Worm (Caenorhabditis elegans) whole organism, L3 larva: Measurements from ENCODE around the gene F35F10.14.

Source experiments
- R02D3.7 ChIP-seq: fragments of 150-350 bp; optimal IDR thresholded peaks from 2 replicates; lab custom pipeline; 2014; ENCODE audit warnings: missing biosample characterization, missing genetic modification characterization
- ZK546.5 ChIP-seq: sonication (generic microtip); optimal IDR thresholded peaks from 2 replicates; lab custom pipeline; 2017; ENCODE audit warnings: missing biosample characterization, missing genetic modification characterization
- aly-2 ChIP-seq: fragments of 150-350 bp; optimal IDR thresholded peaks from 2 replicates; lab custom pipeline; 2014; ENCODE audit warnings: missing biosample characterization, missing genetic modification characterization
- ama-1 ChIP-seq: fragments of 150-350 bp; optimal IDR thresholded peaks from 2 replicates; lab custom pipeline; 2018
- ceh-16 ChIP-seq: sonication (generic microtip); optimal IDR thresholded peaks from 2 replicates; lab custom pipeline; 2017; ENCODE audit warnings: missing biosample characterization, missing genetic modification characterization
- ceh-28 ChIP-seq: fragments of 150-350 bp; optimal IDR thresholded peaks from 2 replicates; lab custom pipeline; 2014; ENCODE audit warnings: missing biosample characterization, missing genetic modification reagents, missing genetic modification characterization
- ceh-82 ChIP-seq: fragments of 150-350 bp; optimal IDR thresholded peaks from 2 replicates; lab custom pipeline; 2014; ENCODE audit warnings: missing biosample characterization, missing genetic modification characterization
- ceh-9 ChIP-seq: sonication (generic microtip); optimal IDR thresholded peaks from 2 replicates; lab custom pipeline; 2018; ENCODE audit warnings: missing biosample characterization, missing genetic modification characterization
- daf-12 ChIP-seq: fragments of 150-350 bp; optimal IDR thresholded peaks from 2 replicates; lab custom pipeline; 2014; ENCODE audit warnings: missing biosample characterization, missing genetic modification reagents, missing genetic modification characterization
- egl-27 ChIP-seq: sonication (generic microtip); optimal IDR thresholded peaks from 4 replicates; lab custom pipeline; 2017; ENCODE audit warnings: missing biosample characterization, missing genetic modification reagents, missing genetic modification characterization
- egl-5 ChIP-seq: fragments of 150-350 bp; optimal IDR thresholded peaks from 2 replicates; lab custom pipeline; 2017; ENCODE audit warnings: missing biosample characterization, missing genetic modification reagents, missing genetic modification characterization, inconsistent platforms
- elt-1 ChIP-seq: fragments of 150-350 bp; optimal IDR thresholded peaks from 2 replicates; lab custom pipeline; 2014; ENCODE audit warnings: missing biosample characterization, missing genetic modification characterization
- elt-2 ChIP-seq: sonication (generic microtip); optimal IDR thresholded peaks from 2 replicates; lab custom pipeline; 2016; ENCODE audit warnings: missing genetic modification reagents, mild to moderate bottlenecking, missing genetic modification characterization, missing compliant biosample characterization
- elt-3 ChIP-seq, 3 experiments: fragments of 150-350 bp in 1 of 3; sonication (generic microtip) in 2 of 3; optimal IDR thresholded peaks; 2 replicates in 2 of 3; 4 replicates in 1 of 3; lab custom pipeline; 2014 to 2017; ENCODE audit warnings: missing biosample characterization in 3 of 3, missing genetic modification characterization in 3 of 3
- eor-1 ChIP-seq, 2 experiments: fragments of 150-350 bp; optimal IDR thresholded peaks; 2 replicates each; lab custom pipeline; 2014 to 2018; ENCODE audit warnings: missing biosample characterization in 2 of 2, missing genetic modification characterization in 2 of 2
- hmg-11 ChIP-seq: sonication (generic microtip); optimal IDR thresholded peaks from 2 replicates; lab custom pipeline; 2016; ENCODE audit warnings: missing genetic modification characterization, missing compliant biosample characterization
- lsy-12 ChIP-seq: sonication (generic microtip); optimal IDR thresholded peaks from 2 replicates; lab custom pipeline; 2016; ENCODE audit warnings: mild to moderate bottlenecking, missing genetic modification characterization, missing compliant biosample characterization
- mdl-1 ChIP-seq: fragments of 150-350 bp; optimal IDR thresholded peaks from 2 replicates; lab custom pipeline; 2014; ENCODE audit warnings: missing biosample characterization, missing genetic modification characterization
- mml-1 ChIP-seq: fragments of 150-350 bp; sonication (generic microtip); optimal IDR thresholded peaks from 3 replicates; lab custom pipeline; 2014; ENCODE audit warnings: missing biosample characterization, missing genetic modification characterization
- nfya-1 ChIP-seq: sonication (generic microtip); optimal IDR thresholded peaks from 2 replicates; lab custom pipeline; 2017; ENCODE audit warnings: missing genetic modification characterization, mild to moderate bottlenecking, missing compliant biosample characterization, antibody characterized with exemption, moderate library complexity; ENCODE audit not compliant: insufficient read depth
- nhr-11 ChIP-seq: fragments of 150-350 bp; optimal IDR thresholded peaks from 2 replicates; lab custom pipeline; 2014; ENCODE audit warnings: missing biosample characterization, missing genetic modification characterization
- nhr-12 ChIP-seq: fragments of 150-350 bp; optimal IDR thresholded peaks from 2 replicates; lab custom pipeline; 2014; ENCODE audit warnings: missing biosample characterization, missing genetic modification characterization
- nhr-23 ChIP-seq: fragments of 150-350 bp; optimal IDR thresholded peaks from 2 replicates; lab custom pipeline; 2014; ENCODE audit warnings: missing biosample characterization, missing genetic modification reagents, missing genetic modification characterization
- nhr-25 ChIP-seq: sonication (generic microtip); optimal IDR thresholded peaks from 2 replicates; lab custom pipeline; 2017; ENCODE audit warnings: missing biosample characterization, missing genetic modification characterization
- nhr-28 ChIP-seq: fragments of 150-350 bp; optimal IDR thresholded peaks from 2 replicates; lab custom pipeline; 2014; ENCODE audit warnings: missing biosample characterization, missing genetic modification characterization
- nhr-43 ChIP-seq: sonication (generic microtip); optimal IDR thresholded peaks from 2 replicates; lab custom pipeline; 2016; ENCODE audit warnings: mild to moderate bottlenecking, missing genetic modification characterization, missing compliant biosample characterization; ENCODE audit not compliant: poor library complexity, severe bottlenecking
- nhr-76 ChIP-seq: fragments of 150-350 bp; sonication (generic microtip); optimal IDR thresholded peaks from 5 replicates; lab custom pipeline; 2014; ENCODE audit warnings: missing biosample characterization, missing genetic modification characterization
- nhr-77 ChIP-seq: fragments of 150-350 bp; optimal IDR thresholded peaks from 2 replicates; lab custom pipeline; 2014; ENCODE audit warnings: missing biosample characterization, missing genetic modification characterization
- pha-4 ChIP-seq: fragments of 150-350 bp; optimal IDR thresholded peaks from 2 replicates; lab custom pipeline; 2014; ENCODE audit warnings: missing biosample characterization, missing genetic modification reagents, missing genetic modification characterization
- pqm-1 ChIP-seq: fragments of 150-350 bp; optimal IDR thresholded peaks from 2 replicates; lab custom pipeline; 2017; ENCODE audit warnings: missing biosample characterization, missing genetic modification characterization, inconsistent platforms
- sea-2 ChIP-seq: fragments of 150-350 bp; sonication (generic microtip); optimal IDR thresholded peaks from 4 replicates; lab custom pipeline; 2014; ENCODE audit warnings: missing biosample characterization, missing genetic modification reagents, missing genetic modification characterization
- skn-1 ChIP-seq: fragments of 150-350 bp; optimal IDR thresholded peaks from 2 replicates; lab custom pipeline; 2014; ENCODE audit warnings: missing biosample characterization, missing genetic modification characterization
- snpc-4 ChIP-seq: fragments of 150-350 bp; optimal IDR thresholded peaks from 2 replicates; lab custom pipeline; 2014; ENCODE audit warnings: missing biosample characterization, missing genetic modification characterization
- unc-39 ChIP-seq: sonication (generic microtip); optimal IDR thresholded peaks from 4 replicates; lab custom pipeline; 2017; ENCODE audit warnings: missing biosample characterization, missing genetic modification characterization
- unc-62 ChIP-seq: fragments of 150-350 bp; sonication (generic microtip); optimal IDR thresholded peaks from 4 replicates; lab custom pipeline; 2014; ENCODE audit warnings: missing biosample characterization, missing genetic modification reagents, missing genetic modification characterization
- zag-1 ChIP-seq: fragments of 150-350 bp; optimal IDR thresholded peaks from 2 replicates; lab custom pipeline; 2014; ENCODE audit warnings: missing biosample characterization, missing genetic modification characterization
- ztf-11 ChIP-seq: fragments of 150-350 bp; optimal IDR thresholded peaks from 2 replicates; lab custom pipeline; 2014; ENCODE audit warnings: missing biosample characterization, missing genetic modification characterization
- ztf-4 ChIP-seq: fragments of 150-350 bp; optimal IDR thresholded peaks from 2 replicates; lab custom pipeline; 2014; ENCODE audit warnings: missing biosample characterization, missing genetic modification characterization

Gene F35F10.14

DNA sequence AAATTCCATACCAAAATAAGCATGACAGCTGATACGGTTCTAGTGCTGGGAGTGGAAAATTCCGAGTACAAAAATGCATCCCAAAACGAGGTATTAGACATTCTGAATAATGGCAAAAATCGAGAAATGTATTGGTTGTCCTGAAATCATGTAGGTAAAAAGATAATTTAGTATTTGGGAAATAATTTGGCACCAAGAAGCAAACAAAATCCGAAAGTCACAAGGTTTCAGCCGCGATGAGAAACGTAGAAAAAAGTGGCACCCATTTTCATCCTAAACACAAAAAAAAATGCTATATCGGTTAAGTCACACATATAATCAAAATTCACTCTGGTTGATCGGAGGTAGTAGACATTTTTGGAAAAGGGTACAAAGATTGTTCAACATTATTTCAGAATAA is 22.1 kb downstream of the F35F10.14 start, which contains the start of gene srx-122:
TSS of gene srx-122 (minus strand) at position 101 of the 400 bp plus-strand sequence.
- TF ChIP-seq aly-2: no peak
- no peak for TF ChIP-seq elt-2 (tag; lab: Kevin White, UChicago)
- no peak for TF ChIP-seq mdl-1 (tag; lab: Kevin White, UChicago)
- TF ChIP-seq unc-62 (GFP tag; lab: Kevin White, UChicago): no peak
- TF ChIP-seq unc-39 (tag; lab: Kevin White, UChicago): no peak
- no peak for TF ChIP-seq daf-12
- no peak for TF ChIP-seq lsy-12 (tag; lab: Kevin White, UChicago)
- TF ChIP-seq egl-5 (tag; lab: Kevin White, UChicago): no peak

DNA sequence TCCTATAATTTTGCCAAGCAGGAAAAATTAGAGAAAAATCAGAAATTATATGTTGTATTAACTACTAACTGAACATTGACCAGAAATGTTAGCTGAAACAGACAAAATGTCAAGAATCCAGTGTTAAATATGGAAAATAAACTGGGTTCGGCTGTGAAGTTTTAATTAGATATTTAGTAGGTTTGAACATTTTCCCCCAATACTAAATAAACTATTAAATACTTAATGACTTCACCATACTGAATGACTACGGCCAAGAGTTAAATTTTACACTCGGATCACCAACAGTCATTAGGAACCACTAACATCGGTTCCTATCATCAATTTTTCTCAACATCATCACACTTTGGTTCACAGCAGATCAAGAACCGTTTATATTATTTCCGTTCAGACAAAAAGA is 24.5 kb downstream of the F35F10.14 start:
- no peak for TF ChIP-seq eor-1 (tag; optimal IDR thresholded peaks at IDR 0.05; lab: Kevin White, UChicago)
- no peak for TF ChIP-seq ceh-16 (tag; lab: Kevin White, UChicago)
- no peak for TF ChIP-seq aly-2
- no peak for TF ChIP-seq lsy-12 (tag; lab: Kevin White, UChicago)
- TF ChIP-seq nhr-43 (tag; lab: Kevin White, UChicago): no peak
- TF ChIP-seq ceh-28 (tag; lab: Kevin White, UChicago): no peak
- TF ChIP-seq nhr-23: no peak
- TF ChIP-seq snpc-4 (tag; lab: Kevin White, UChicago): no peak
- no peak for TF ChIP-seq nhr-25 (tag; lab: Kevin White, UChicago)
- no peak for TF ChIP-seq elt-3 (tag; optimal IDR thresholded peaks at IDR 0.05; lab: Kevin White, UChicago)
- no peak for TF ChIP-seq elt-1 (tag; lab: Kevin White, UChicago)
- TF ChIP-seq pqm-1 (tag; lab: Kevin White, UChicago): no peak
- TF ChIP-seq sea-2 (GFP tag; lab: Kevin White, UChicago): no peak
- TF ChIP-seq nhr-11 (tag; lab: Kevin White, UChicago): no peak

DNA sequence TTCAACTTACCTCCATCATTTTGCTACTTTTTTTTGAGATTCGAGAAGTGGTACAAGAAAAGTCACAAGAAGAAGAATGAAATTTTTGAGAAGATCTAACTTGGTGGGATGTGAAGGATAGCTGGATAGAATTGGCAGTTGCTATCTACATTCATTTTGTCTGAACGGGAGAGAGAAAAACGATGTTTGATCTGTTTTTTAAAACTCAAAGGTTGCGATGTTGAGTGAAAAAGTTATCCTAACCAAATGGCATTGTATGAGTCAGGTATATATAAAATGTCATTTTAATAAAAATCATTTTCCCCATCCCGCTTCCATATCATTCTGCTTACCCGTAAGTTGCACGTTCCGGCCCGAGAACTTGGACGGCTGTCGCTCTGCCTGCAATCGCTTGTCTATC is 30.6 kb downstream of the F35F10.14 start, which contains the start of gene F35F10.6:
TSS of gene F35F10.6 (minus strand) at position 101 of the 400 bp plus-strand sequence.
- TF ChIP-seq zag-1 (tag; lab: Kevin White, UChicago): no peak
- TF ChIP-seq pha-4: no peak
- TF ChIP-seq nhr-11 (tag; lab: Kevin White, UChicago): no peak
- no peak for TF ChIP-seq egl-27 (tag; lab: Kevin White, UChicago)
- TF ChIP-seq ztf-4 (tag; lab: Kevin White, UChicago): no peak
- TF ChIP-seq nfya-1 (tag; lab: Kevin White, UChicago): no peak
- no peak for TF ChIP-seq ceh-82 (tag; lab: Kevin White, UChicago)
- TF ChIP-seq hmg-11 (tag; lab: Kevin White, UChicago): no peak
- TF ChIP-seq elt-3 (tag; optimal IDR thresholded peaks at IDR 0.05; lab: Kevin White, UChicago): no peak
- no peak for TF ChIP-seq nhr-25 (tag; lab: Kevin White, UChicago)
- TF ChIP-seq R02D3.7 (tag; lab: Kevin White, UChicago): no peak
- TF ChIP-seq nhr-12 (tag; lab: Kevin White, UChicago): no peak
- TF ChIP-seq nhr-76: no peak
- no peak for TF ChIP-seq ZK546.5
- no peak for TF ChIP-seq mdl-1 (tag; lab: Kevin White, UChicago)
- no peak for TF ChIP-seq ama-1 (lab: Kevin White, UChicago)
- no peak for TF ChIP-seq ceh-28 (tag; lab: Kevin White, UChicago)
- no peak for TF ChIP-seq ztf-11 (tag; lab: Kevin White, UChicago)
- TF ChIP-seq nhr-43 (tag; lab: Kevin White, UChicago): no peak
- TF ChIP-seq, all 47 proteins: peak for 0

DNA sequence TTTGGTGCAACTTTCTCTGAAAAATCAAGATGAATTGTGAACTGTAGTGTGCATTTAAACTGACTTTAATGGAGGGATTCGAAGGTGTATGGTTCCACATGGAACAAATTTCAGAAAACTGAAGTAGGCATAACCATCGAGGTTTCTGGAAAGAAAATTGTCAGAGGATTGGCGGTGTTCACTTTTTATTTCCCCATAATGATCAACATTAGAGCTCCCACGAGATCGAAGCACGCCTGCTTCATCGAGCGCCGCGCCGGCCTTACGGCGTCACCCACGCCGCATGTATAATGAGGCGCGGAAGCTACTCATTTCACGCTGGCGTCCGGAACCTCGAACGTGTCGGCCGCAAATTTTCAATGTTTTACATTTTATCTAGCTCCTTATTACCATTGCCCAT is 31.8 kb downstream of the F35F10.14 start:
- TF ChIP-seq ceh-82 (tag; lab: Kevin White, UChicago) (no peak), snpc-4 (tag; lab: Kevin White, UChicago) (no peak), nhr-77 (no peak), pha-4 (no peak), mml-1 (tag; lab: Kevin White, UChicago) (no peak), ceh-9 (no peak), skn-1 (no peak), nhr-28 (tag; lab: Kevin White, UChicago) (no peak), nhr-76 (no peak)
